Worm (Caenorhabditis elegans) whole organism, L4 larva: ENCODE data around the gene let-2.

ENCODE experiments used
- F10B5.3 ChIP-seq: sonication (generic microtip); optimal IDR thresholded peaks from 2 replicates; lab custom pipeline; 2016; ENCODE audit warnings: mild to moderate bottlenecking, missing genetic modification characterization, missing compliant biosample characterization
- F26F4.8 ChIP-seq: fragments of 200-800 bp; sonication (Bioruptor generic); conservative IDR thresholded peaks from 2 replicates; pipeline ENCODE4 v1.3.6; 2022; ENCODE audit warnings: missing genetic modification characterization, missing compliant biosample characterization
- F37D6.2 ChIP-seq: sonication (generic microtip); optimal IDR thresholded peaks from 2 replicates; lab custom pipeline; 2016; ENCODE audit warnings: mild to moderate bottlenecking, missing genetic modification characterization, missing compliant biosample characterization
- F49E8.2 ChIP-seq: sonication (generic microtip); optimal IDR thresholded peaks from 2 replicates; lab custom pipeline; 2016; ENCODE audit warnings: missing compliant biosample characterization, mild to moderate bottlenecking, missing genetic modification characterization, borderline replicate concordance
- T26A8.4 ChIP-seq: fragments of 200-800 bp; sonication (Bioruptor generic); IDR thresholded peaks from 2 replicates; pipeline ENCODE4 v1.3.6; 2022; ENCODE audit warnings: missing genetic modification characterization, missing compliant biosample characterization
- Y105C5A.15 ChIP-seq: fragments of 200-800 bp; sonication (Bioruptor generic); IDR thresholded peaks from 2 replicates; pipeline ENCODE4 v1.3.6; 2022; ENCODE audit warnings: missing genetic modification characterization, missing compliant biosample characterization
- Y48G9A.11 ChIP-seq: fragments of 200-800 bp; sonication (Bioruptor generic); IDR thresholded peaks from 2 replicates; pipeline ENCODE4 v1.3.6; 2022; ENCODE audit warnings: missing genetic modification reagents, missing genetic modification characterization, missing compliant biosample characterization
- ZK546.5 ChIP-seq, 2 experiments: sonication (generic microtip); optimal IDR thresholded peaks; 2 replicates each; lab custom pipeline; 2017; ENCODE audit warnings: missing biosample characterization in 2 of 2, missing genetic modification characterization in 2 of 2
- aha-1 ChIP-seq: fragments of 150-350 bp; peaks from one replicate; lab custom pipeline; 2014; ENCODE audit warnings: missing biosample characterization, missing genetic modification characterization
- ama-1 ChIP-seq: fragments of 150-350 bp; optimal IDR thresholded peaks from 2 replicates; lab custom pipeline; 2014; ENCODE audit warnings: inconsistent platforms, mixed read lengths
- arid-1 ChIP-seq: fragments of 200-800 bp; sonication (Bioruptor generic); conservative IDR thresholded peaks from 2 replicates; pipeline ENCODE4 v1.3.6; 2022; ENCODE audit warnings: missing genetic modification reagents, missing genetic modification characterization, missing compliant biosample characterization
- ceh-62 ChIP-seq: sonication (generic microtip); optimal IDR thresholded peaks from 2 replicates; lab custom pipeline; 2017; ENCODE audit warnings: missing biosample characterization, missing genetic modification characterization
- cey-2 ChIP-seq: sonication (generic microtip); optimal IDR thresholded peaks from 3 replicates; lab custom pipeline; 2017; ENCODE audit warnings: missing genetic modification characterization, mild to moderate bottlenecking, missing compliant biosample characterization, antibody characterized with exemption, borderline replicate concordance; ENCODE audit not compliant: insufficient read depth
- ctbp-1 ChIP-seq: fragments of 200-800 bp; sonication (Bioruptor generic); IDR thresholded peaks from 2 replicates; pipeline ENCODE4 v1.3.6; 2022; ENCODE audit warnings: missing genetic modification reagents, missing genetic modification characterization, missing compliant biosample characterization
- daf-12 ChIP-seq: fragments of 150-350 bp; optimal IDR thresholded peaks from 2 replicates; lab custom pipeline; 2014; ENCODE audit warnings: missing biosample characterization, missing genetic modification reagents, missing genetic modification characterization
- daf-16 ChIP-seq, 3 experiments: sonication (generic microtip); optimal IDR thresholded peaks; 2 replicates each; lab custom pipeline; 2016 to 2017; ENCODE audit warnings: missing genetic modification characterization in 3 of 3, missing genetic modification reagents in 3 of 3, mild to moderate bottlenecking in 2 of 3, missing compliant biosample characterization in 2 of 3, missing biosample characterization in 1 of 3, moderate library complexity in 1 of 3
- daf-8 ChIP-seq: fragments of 200-800 bp; sonication (Bioruptor generic); IDR thresholded peaks from 2 replicates; pipeline ENCODE4 v1.3.6; 2022; ENCODE audit warnings: missing genetic modification characterization, missing compliant biosample characterization
- dmd-9 ChIP-seq: fragments of 200-800 bp; sonication (Bioruptor generic); IDR thresholded peaks from 2 replicates; pipeline ENCODE4 v1.3.6; 2022; ENCODE audit warnings: missing genetic modification reagents, missing genetic modification characterization, missing compliant biosample characterization
- duxl-1 ChIP-seq: sonication (generic microtip); optimal IDR thresholded peaks from 2 replicates; lab custom pipeline; 2016; ENCODE audit warnings: mild to moderate bottlenecking, missing genetic modification characterization, moderate library complexity, missing compliant biosample characterization; ENCODE audit not compliant: poor library complexity
- dve-1 ChIP-seq: sonication (generic microtip); optimal IDR thresholded peaks from 2 replicates; lab custom pipeline; 2017; ENCODE audit warnings: antibody characterized with exemption, mild to moderate bottlenecking, missing genetic modification characterization, missing compliant biosample characterization; ENCODE audit not compliant: insufficient read depth
- fos-1 ChIP-seq: fragments of 150-350 bp; optimal IDR thresholded peaks from 2 replicates; lab custom pipeline; 2014; ENCODE audit warnings: missing biosample characterization, missing genetic modification characterization
- gei-8 ChIP-seq: fragments of 200-800 bp; sonication (Bioruptor generic); optimal IDR thresholded peaks from 2 replicates; lab custom pipeline; 2018; ENCODE audit warnings: mild to moderate bottlenecking, missing genetic modification characterization, missing compliant biosample characterization
- hif-1 ChIP-seq, 2 experiments: sonication (generic microtip); optimal IDR thresholded peaks; 2 replicates each; lab custom pipeline; 2016 to 2017; ENCODE audit warnings: missing compliant biosample characterization in 2 of 2, missing genetic modification characterization in 2 of 2, missing genetic modification reagents in 2 of 2, missing genotype in 2 of 2, mild to moderate bottlenecking in 1 of 2
- hlh-11 ChIP-seq: fragments of 200-800 bp; sonication (Bioruptor generic); optimal IDR thresholded peaks from 2 replicates; lab custom pipeline; 2018; ENCODE audit warnings: mild to moderate bottlenecking, missing genetic modification characterization, missing compliant biosample characterization
- hlh-30 ChIP-seq: sonication (generic microtip); optimal IDR thresholded peaks from 2 replicates; lab custom pipeline; 2017; ENCODE audit warnings: antibody characterized with exemption, mild to moderate bottlenecking, missing genetic modification characterization, missing compliant biosample characterization; ENCODE audit not compliant: insufficient read depth
- hmg-1.1 ChIP-seq: fragments of 200-800 bp; sonication (Bioruptor generic); IDR thresholded peaks from 2 replicates; pipeline ENCODE4 v1.3.6; 2022; ENCODE audit warnings: missing genetic modification reagents, missing genetic modification characterization, missing compliant biosample characterization
- jun-1 ChIP-seq: fragments of 150-350 bp; optimal IDR thresholded peaks from 2 replicates; lab custom pipeline; 2014; ENCODE audit warnings: missing biosample characterization, missing genetic modification reagents, missing genetic modification characterization
- lin-1 ChIP-seq: fragments of 200-800 bp; sonication (Bioruptor generic); IDR thresholded peaks from 2 replicates; pipeline ENCODE4 v1.3.6; 2022; ENCODE audit warnings: missing genetic modification reagents, missing genetic modification characterization, missing compliant biosample characterization
- lin-13 ChIP-seq: fragments of 150-350 bp; optimal IDR thresholded peaks from 2 replicates; lab custom pipeline; 2014; ENCODE audit warnings: missing biosample characterization, missing genetic modification reagents, missing genetic modification characterization
- lin-29 ChIP-seq: fragments of 200-800 bp; sonication (Bioruptor generic); IDR thresholded peaks from 2 replicates; pipeline ENCODE4 v1.3.6; 2022; ENCODE audit warnings: missing genetic modification reagents, missing genetic modification characterization, missing compliant biosample characterization
- lir-3 ChIP-seq: sonication (generic microtip); optimal IDR thresholded peaks from 2 replicates; lab custom pipeline; 2016; ENCODE audit warnings: mild to moderate bottlenecking, missing genetic modification characterization, missing compliant biosample characterization
- mdl-1 ChIP-seq, 2 experiments: fragments of 150-350 bp in 1 of 2; sonication (generic microtip) in 1 of 2; optimal IDR thresholded peaks; 2 replicates each; lab custom pipeline; 2014 to 2017; ENCODE audit warnings: missing biosample characterization in 2 of 2, missing genetic modification characterization in 2 of 2
- mxl-3 ChIP-seq: fragments of 200-800 bp; sonication (Bioruptor generic); optimal IDR thresholded peaks from 2 replicates; lab custom pipeline; 2018; ENCODE audit warnings: mild to moderate bottlenecking, missing genetic modification characterization, missing compliant biosample characterization
- nhr-10 ChIP-seq: fragments of 150-350 bp; optimal IDR thresholded peaks from 2 replicates; lab custom pipeline; 2014; ENCODE audit warnings: missing biosample characterization, missing genetic modification characterization
- nhr-111 ChIP-seq: fragments of 200-800 bp; sonication (Bioruptor generic); optimal IDR thresholded peaks from 2 replicates; lab custom pipeline; 2018; ENCODE audit warnings: mild to moderate bottlenecking, missing genetic modification characterization, missing compliant biosample characterization
- nhr-237 ChIP-seq: sonication (generic microtip); optimal IDR thresholded peaks from 2 replicates; lab custom pipeline; 2017; ENCODE audit warnings: missing biosample characterization, missing genetic modification characterization
- nhr-48 ChIP-seq: sonication (generic microtip); optimal IDR thresholded peaks from 2 replicates; lab custom pipeline; 2016; ENCODE audit warnings: mild to moderate bottlenecking, missing genetic modification characterization, missing compliant biosample characterization
- nhr-76 ChIP-seq: fragments of 150-350 bp; optimal IDR thresholded peaks from 2 replicates; lab custom pipeline; 2014; ENCODE audit warnings: missing biosample characterization, missing genetic modification characterization
- php-3 ChIP-seq: fragments of 200-800 bp; sonication (Bioruptor generic); IDR thresholded peaks from 2 replicates; pipeline ENCODE4 v1.3.6; 2022; ENCODE audit warnings: missing genetic modification reagents, missing genetic modification characterization, missing compliant biosample characterization
- pqm-1 ChIP-seq: sonication (generic microtip); optimal IDR thresholded peaks from 2 replicates; lab custom pipeline; 2017; ENCODE audit warnings: missing biosample characterization, missing genetic modification characterization
- rbr-2 ChIP-seq: sonication (generic microtip); optimal IDR thresholded peaks from 2 replicates; lab custom pipeline; 2016; ENCODE audit warnings: missing genotype, missing genetic modification characterization, missing compliant biosample characterization
- set-16 ChIP-seq: fragments of 200-800 bp; sonication (Bioruptor generic); IDR thresholded peaks from 2 replicates; pipeline ENCODE4 v1.3.6; 2022; ENCODE audit warnings: missing genetic modification reagents, missing genetic modification characterization, missing compliant biosample characterization
- spr-1 ChIP-seq: sonication (generic microtip); optimal IDR thresholded peaks from 2 replicates; lab custom pipeline; 2016; ENCODE audit warnings: mild to moderate bottlenecking, missing genetic modification characterization, missing compliant biosample characterization
- spr-3 ChIP-seq: fragments of 200-800 bp; sonication (Bioruptor generic); optimal IDR thresholded peaks from 2 replicates; lab custom pipeline; 2018; ENCODE audit warnings: mild to moderate bottlenecking, missing genetic modification characterization, missing compliant biosample characterization
- tag-97 ChIP-seq: fragments of 200-800 bp; sonication (Bioruptor generic); IDR thresholded peaks from 2 replicates; pipeline ENCODE4 v1.3.6; 2022; ENCODE audit warnings: missing genetic modification characterization, missing compliant biosample characterization
- unc-130 ChIP-seq: sonication (generic microtip); optimal IDR thresholded peaks from 2 replicates; lab custom pipeline; 2016; ENCODE audit warnings: missing genetic modification reagents, missing genetic modification characterization, missing compliant biosample characterization
- zag-1 ChIP-seq: fragments of 150-350 bp; optimal IDR thresholded peaks from 2 replicates; lab custom pipeline; 2014; ENCODE audit warnings: missing biosample characterization, missing genetic modification characterization
- zip-11 ChIP-seq: fragments of 200-800 bp; sonication (Bioruptor generic); IDR thresholded peaks from 2 replicates; pipeline ENCODE4 v1.3.6; 2022; ENCODE audit warnings: missing genetic modification characterization, missing compliant biosample characterization
- zip-2 ChIP-seq: fragments of 150-350 bp; optimal IDR thresholded peaks from 2 replicates; lab custom pipeline; 2014; ENCODE audit warnings: missing biosample characterization, missing genetic modification characterization
- ztf-7 ChIP-seq: fragments of 150-350 bp; optimal IDR thresholded peaks from 2 replicates; lab custom pipeline; 2014; ENCODE audit warnings: missing biosample characterization, missing genetic modification characterization

let-2 gene

ce11 chrX:16413208-16413995, 24.3 kb upstream of the let-2 start:
- no peak for TF ChIP-seq spr-1 (tag; lab: Kevin White, UChicago)
- no peak for TF ChIP-seq ZK546.5 (tag; optimal IDR thresholded peaks at IDR 0.05; lab: Kevin White, UChicago)
- no peak for TF ChIP-seq unc-130
- no peak for TF ChIP-seq gei-8 (GFP tag; lab: Kevin White, UChicago)
- TF ChIP-seq duxl-1 (tag; lab: Kevin White, UChicago): no peak
- no peak for TF ChIP-seq ama-1 (lab: Kevin White, UChicago)
- no peak for TF ChIP-seq fos-1 (tag; lab: Kevin White, UChicago)
- TF ChIP-seq nhr-48 (tag; lab: Kevin White, UChicago): no peak
- no peak for TF ChIP-seq rbr-2 (tag; lab: Kevin White, UChicago)
- no peak for TF ChIP-seq ztf-7
- no peak for TF ChIP-seq zag-1 (tag; lab: Kevin White, UChicago)
- no peak for TF ChIP-seq ctbp-1 (GFP tag; lab: Robert Waterston, UW)
- no peak for TF ChIP-seq zip-11 (GFP tag; lab: Robert Waterston, UW)
- TF ChIP-seq pqm-1 (tag; lab: Kevin White, UChicago): peak; percentile 77
- no peak for TF ChIP-seq hif-1 (tag; optimal IDR thresholded peaks at IDR 0.05; lab: Kevin White, UChicago)
- no peak for TF ChIP-seq lin-29 (GFP tag; lab: Robert Waterston, UW)
- TF ChIP-seq jun-1 (tag; lab: Kevin White, UChicago): no peak
- no peak for TF ChIP-seq Y105C5A.15 (GFP tag; lab: Robert Waterston, UW)
- TF ChIP-seq nhr-10: no peak
- TF ChIP-seq zip-2 (tag; lab: Kevin White, UChicago): no peak
- peak; percentile 7 for TF ChIP-seq hlh-30 (tag; lab: Kevin White, UChicago)
- TF ChIP-seq T26A8.4 (GFP tag; lab: Robert Waterston, UW): no peak
- TF ChIP-seq F49E8.2: no peak
- no peak for TF ChIP-seq daf-8 (GFP tag; lab: Robert Waterston, UW)
- no peak for TF ChIP-seq nhr-111 (GFP tag; lab: Kevin White, UChicago)
- no peak for TF ChIP-seq lir-3
- no peak for TF ChIP-seq nhr-237 (tag; lab: Kevin White, UChicago)
- peak in 1 of 2 experiments; percentile 34 for TF ChIP-seq mdl-1 (tag; optimal IDR thresholded peaks at IDR 0.05; lab: Kevin White, UChicago)
- no peak for TF ChIP-seq lin-13 (GFP tag; lab: Kevin White, UChicago)
- TF ChIP-seq daf-16 (GFP tag; optimal IDR thresholded peaks at IDR 0.05; lab: Kevin White, UChicago): no peak
- peak; percentile 23 for TF ChIP-seq daf-16 (tag; optimal IDR thresholded peaks at IDR 0.05; lab: Kevin White, UChicago)
- TF ChIP-seq spr-3 (GFP tag; lab: Kevin White, UChicago): no peak
- TF ChIP-seq F26F4.8 (GFP tag; lab: Robert Waterston, UW): no peak
- no peak for TF ChIP-seq tag-97 (GFP tag; lab: Robert Waterston, UW)
- no peak for TF ChIP-seq dve-1 (tag; lab: Kevin White, UChicago)
- no peak for TF ChIP-seq hmg-1.1 (GFP tag; lab: Robert Waterston, UW)
- TF ChIP-seq nhr-76: no peak
- no peak for TF ChIP-seq cey-2 (tag; lab: Kevin White, UChicago)
- no peak for TF ChIP-seq dmd-9 (GFP tag; lab: Robert Waterston, UW)
- peak; percentile 22 for TF ChIP-seq mxl-3 (GFP tag; lab: Kevin White, UChicago)
- peak; percentile 95 for TF ChIP-seq aha-1
- TF ChIP-seq hlh-11 (tag; lab: Kevin White, UChicago): peak; percentile 23
- no peak for TF ChIP-seq set-16 (GFP tag; lab: Robert Waterston, UW)
- no peak for TF ChIP-seq php-3 (GFP tag; lab: Robert Waterston, UW)
- no peak for TF ChIP-seq lin-1 (GFP tag; lab: Robert Waterston, UW)
- no peak for TF ChIP-seq Y48G9A.11 (GFP tag; lab: Robert Waterston, UW)
- TF ChIP-seq F10B5.3 (tag; lab: Kevin White, UChicago): no peak
- no peak for TF ChIP-seq F37D6.2 (tag; lab: Kevin White, UChicago)
- no peak for TF ChIP-seq ceh-62 (tag; lab: Kevin White, UChicago)
- no peak for TF ChIP-seq arid-1
- no peak for TF ChIP-seq daf-12 (tag; lab: Kevin White, UChicago)
